Fruit fly (Drosophila melanogaster) whole organism, adult: Measurements from ENCODE around the gene Vps39.
A peak's percentile ranks its signal among the peaks of the same experiment; 100 is the strongest.

Source experiments
- CG11617 ChIP-seq: fragments of 200-800 bp; sonication (Bioruptor generic); optimal IDR thresholded peaks from 2 replicates; lab custom pipeline; 2017; ENCODE audit warnings: mild to moderate bottlenecking, missing biosample characterization, missing genetic modification reagents, missing genetic modification characterization
- CG12768 ChIP-seq: fragments of 200-800 bp; sonication (Bioruptor generic); optimal IDR thresholded peaks from 2 replicates; lab custom pipeline; 2017; ENCODE audit warnings: missing biosample characterization, missing genetic modification characterization, mild to moderate bottlenecking, moderate library complexity, missing genetic modification reagents
- CG14711 ChIP-seq: fragments of 200-800 bp; sonication (Bioruptor generic); optimal IDR thresholded peaks from 2 replicates; lab custom pipeline; 2018; ENCODE audit warnings: missing biosample characterization, mild to moderate bottlenecking, missing genetic modification characterization, moderate library complexity
- CG1620 ChIP-seq: fragments of 200-800 bp; sonication (Bioruptor generic); optimal IDR thresholded peaks from 2 replicates; lab custom pipeline; 2016; ENCODE audit warnings: missing biosample characterization, missing genetic modification characterization
- CG33017 ChIP-seq: fragments of 200-800 bp; sonication (Bioruptor generic); optimal IDR thresholded peaks from 2 replicates; lab custom pipeline; 2018; ENCODE audit warnings: missing biosample characterization, mild to moderate bottlenecking, missing genetic modification characterization, moderate library complexity
- CG5204 ChIP-seq: fragments of 200-800 bp; sonication (Bioruptor generic); optimal IDR thresholded peaks from 2 replicates; lab custom pipeline; 2016; ENCODE audit warnings: missing biosample characterization, missing genetic modification characterization
- CG7045 ChIP-seq: fragments of 200-800 bp; sonication (Bioruptor generic); optimal IDR thresholded peaks from 2 replicates; lab custom pipeline; 2017; ENCODE audit warnings: missing biosample characterization, mild to moderate bottlenecking, missing genetic modification characterization
- CG7101 ChIP-seq: fragments of 200-800 bp; sonication (Bioruptor generic); optimal IDR thresholded peaks from 2 replicates; lab custom pipeline; 2018; ENCODE audit warnings: missing biosample characterization, mild to moderate bottlenecking, missing genetic modification characterization, moderate library complexity
- Clk ChIP-seq: fragments of 200-800 bp; sonication (Bioruptor generic); optimal IDR thresholded peaks from 2 replicates; lab custom pipeline; 2017; ENCODE audit warnings: missing biosample characterization, missing genetic modification characterization
- Crg-1 ChIP-seq: fragments of 200-800 bp; sonication (Bioruptor generic); optimal IDR thresholded peaks from 2 replicates; lab custom pipeline; 2016; ENCODE audit warnings: missing biosample characterization, missing genetic modification characterization
- Hr96 ChIP-seq: fragments of 200-800 bp; sonication (Bioruptor generic); optimal IDR thresholded peaks from 2 replicates; lab custom pipeline; 2016; ENCODE audit warnings: missing biosample characterization, missing genetic modification characterization
- Mnt ChIP-seq: fragments of 200-800 bp; sonication (Bioruptor generic); optimal IDR thresholded peaks from 2 replicates; lab custom pipeline; 2016; ENCODE audit warnings: missing biosample characterization, mild to moderate bottlenecking, missing genetic modification characterization
- bab1 ChIP-seq: fragments of 200-800 bp; sonication (Bioruptor generic); optimal IDR thresholded peaks from 3 replicates; lab custom pipeline; 2019; ENCODE audit warnings: missing biosample characterization, mild to moderate bottlenecking, missing genetic modification characterization, moderate library complexity
- cic ChIP-seq: fragments of 200-800 bp; sonication (Bioruptor generic); optimal IDR thresholded peaks from 2 replicates; lab custom pipeline; 2017; ENCODE audit warnings: missing biosample characterization, mild to moderate bottlenecking, missing genetic modification characterization, moderate library complexity
- cnc ChIP-seq, 2 experiments: fragments of >200 bp; optimal IDR thresholded peaks; 2 replicates each; lab custom pipeline; 2017
- kay ChIP-seq: fragments of 200-800 bp; sonication (Bioruptor generic); peaks from one replicate; lab custom pipeline; 2016; ENCODE audit warnings: missing biosample characterization, missing genetic modification characterization, borderline replicate concordance
- ovo ChIP-seq: fragments of 200-800 bp; sonication (Bioruptor generic); optimal IDR thresholded peaks from 2 replicates; lab custom pipeline; 2016; ENCODE audit warnings: missing biosample characterization, missing genetic modification characterization
- pad ChIP-seq: fragments of 200-800 bp; sonication (Bioruptor generic); optimal IDR thresholded peaks from 3 replicates; lab custom pipeline; 2017; ENCODE audit warnings: missing biosample characterization, missing genetic modification characterization, mild to moderate bottlenecking, moderate library complexity, missing genetic modification reagents
- tj ChIP-seq: fragments of 200-800 bp; sonication (Bioruptor generic); optimal IDR thresholded peaks from 3 replicates; lab custom pipeline; 2017; ENCODE audit warnings: missing biosample characterization, mild to moderate bottlenecking, missing genetic modification characterization, moderate library complexity
- toe ChIP-seq: fragments of 200-800 bp; sonication (Bioruptor generic); optimal IDR thresholded peaks from 2 replicates; lab custom pipeline; 2016; ENCODE audit warnings: missing biosample characterization, missing genetic modification characterization

Vps39 gene

dm6 chr3R:18245044-18245596 lies 29.1 kb downstream of the Vps39 start:
- TF ChIP-seq cic (GFP tag; lab: Kevin White, UChicago), result no peak
- TF ChIP-seq kay, result peak; percentile 73
- TF ChIP-seq cnc (optimal IDR thresholded peaks at IDR 0.05; lab: Kevin White, UChicago), result no peak
- peak; percentile 73 for TF ChIP-seq ovo (GFP tag; lab: Kevin White, UChicago)
- TF ChIP-seq CG14711 (tag; lab: Kevin White, UChicago), result peak; percentile 80

DNA sequence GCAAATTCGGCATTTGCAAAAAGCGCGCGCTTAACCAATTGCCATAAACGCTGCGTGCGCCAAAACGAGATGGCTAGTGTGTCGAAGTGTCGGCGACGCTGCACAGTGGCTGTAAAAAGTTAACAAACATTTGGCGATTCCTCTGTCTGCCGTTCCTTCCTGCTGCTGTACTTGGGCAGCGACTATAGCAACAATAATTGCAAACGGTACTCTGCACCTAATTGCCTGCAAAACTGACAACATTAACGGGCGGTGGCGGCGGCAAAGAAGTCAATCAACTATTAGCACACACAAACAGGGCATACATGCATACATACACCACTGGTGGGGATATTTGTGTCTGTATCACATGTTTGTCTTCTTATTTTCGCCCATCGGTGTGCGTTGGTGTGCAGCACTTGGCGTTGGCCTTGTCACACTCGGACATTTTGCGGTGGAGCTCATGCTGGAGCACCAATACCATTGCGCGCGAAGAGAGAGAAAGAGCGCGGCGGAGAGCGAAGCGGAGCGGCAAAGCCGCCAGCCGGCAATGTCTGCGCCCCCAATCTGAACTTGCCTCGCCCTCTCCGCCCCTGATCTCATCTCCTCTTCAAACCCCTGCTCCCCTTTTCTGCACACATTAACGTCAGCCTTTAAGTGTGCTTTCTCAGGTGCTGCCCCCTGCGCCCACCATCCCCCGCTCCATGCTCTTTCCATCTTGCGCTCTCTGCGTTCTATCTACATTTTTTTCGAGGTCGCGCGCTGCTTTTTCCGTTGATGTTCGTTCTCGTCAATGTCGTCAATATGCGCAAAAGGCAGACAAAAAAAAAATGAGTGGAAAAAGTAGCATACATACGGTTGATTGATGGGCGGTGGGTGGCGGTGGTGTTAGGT lies 29.8 kb downstream of the Vps39 start:
- TF ChIP-seq CG1620 (GFP tag; lab: Kevin White, UChicago) (peak; percentile 29), CG7101 (no peak), bab1 (GFP tag; lab: Kevin White, UChicago) (peak; percentile 6), CG11617 (peak; percentile 20), CG14711 (tag; lab: Kevin White, UChicago) (no peak), toe (GFP tag; lab: Kevin White, UChicago) (no peak), cnc (optimal IDR thresholded peaks at IDR 0.05; lab: Kevin White, UChicago) (no peak), CG12768 (peak; percentile 55), CG33017 (no peak), tj (peak; percentile 75), kay (no peak), Crg-1 (GFP tag; lab: Kevin White, UChicago) (peak; percentile 53), Mnt (GFP tag; lab: Kevin White, UChicago) (peak; percentile 52), CG7045 (peak; percentile 36), pad (peak; percentile 82), Clk (GFP tag; lab: Kevin White, UChicago) (no peak), cic (GFP tag; lab: Kevin White, UChicago) (peak; percentile 82), ovo (GFP tag; lab: Kevin White, UChicago) (no peak), CG5204 (GFP tag; lab: Kevin White, UChicago) (no peak), Hr96 (GFP tag; lab: Kevin White, UChicago) (peak; percentile 33)

DNA sequence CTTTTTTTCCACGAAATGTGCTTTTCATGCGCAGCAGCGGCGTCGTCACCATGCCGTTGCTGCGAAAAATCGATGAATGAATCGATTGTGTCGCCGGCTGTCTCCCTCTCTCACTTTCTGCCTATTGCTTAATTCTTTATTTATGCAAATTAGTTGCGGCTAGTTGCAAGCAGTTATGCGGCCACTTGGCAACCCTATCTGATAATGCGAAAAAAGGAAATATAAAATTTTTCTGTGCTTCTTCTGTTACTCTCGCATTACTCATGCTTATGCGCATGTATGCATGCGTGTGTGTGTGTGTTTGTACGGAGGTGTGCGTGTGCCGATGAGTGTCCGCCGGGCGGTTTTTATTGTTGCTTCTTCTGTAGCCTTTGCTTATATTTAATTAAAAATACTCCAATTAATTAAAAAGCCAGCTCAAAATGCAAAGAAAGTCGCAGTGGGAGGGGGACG lies 30.5 kb downstream of the Vps39 start:
- TF ChIP-seq kay (peak; percentile 96), CG5204 (GFP tag; lab: Kevin White, UChicago) (no peak), cic (GFP tag; lab: Kevin White, UChicago) (no peak), CG7101 (no peak), cnc (optimal IDR thresholded peaks at IDR 0.05; lab: Kevin White, UChicago) (no peak), CG14711 (tag; lab: Kevin White, UChicago) (peak; percentile 94), Mnt (GFP tag; lab: Kevin White, UChicago) (no peak), Clk (GFP tag; lab: Kevin White, UChicago) (no peak), ovo (GFP tag; lab: Kevin White, UChicago) (no peak), bab1 (GFP tag; lab: Kevin White, UChicago) (no peak), Hr96 (GFP tag; lab: Kevin White, UChicago) (peak; percentile 38)

- peak in 1 of 2 experiments; percentile 35 for TF ChIP-seq cnc (optimal IDR thresholded peaks at IDR 0.05; lab: Kevin White, UChicago)
- TF ChIP-seq Mnt (GFP tag; lab: Kevin White, UChicago), result no peak
These were observed 31.2 kb downstream of the Vps39 start for dm6 chr3R:18243000-18243399.

DNA sequence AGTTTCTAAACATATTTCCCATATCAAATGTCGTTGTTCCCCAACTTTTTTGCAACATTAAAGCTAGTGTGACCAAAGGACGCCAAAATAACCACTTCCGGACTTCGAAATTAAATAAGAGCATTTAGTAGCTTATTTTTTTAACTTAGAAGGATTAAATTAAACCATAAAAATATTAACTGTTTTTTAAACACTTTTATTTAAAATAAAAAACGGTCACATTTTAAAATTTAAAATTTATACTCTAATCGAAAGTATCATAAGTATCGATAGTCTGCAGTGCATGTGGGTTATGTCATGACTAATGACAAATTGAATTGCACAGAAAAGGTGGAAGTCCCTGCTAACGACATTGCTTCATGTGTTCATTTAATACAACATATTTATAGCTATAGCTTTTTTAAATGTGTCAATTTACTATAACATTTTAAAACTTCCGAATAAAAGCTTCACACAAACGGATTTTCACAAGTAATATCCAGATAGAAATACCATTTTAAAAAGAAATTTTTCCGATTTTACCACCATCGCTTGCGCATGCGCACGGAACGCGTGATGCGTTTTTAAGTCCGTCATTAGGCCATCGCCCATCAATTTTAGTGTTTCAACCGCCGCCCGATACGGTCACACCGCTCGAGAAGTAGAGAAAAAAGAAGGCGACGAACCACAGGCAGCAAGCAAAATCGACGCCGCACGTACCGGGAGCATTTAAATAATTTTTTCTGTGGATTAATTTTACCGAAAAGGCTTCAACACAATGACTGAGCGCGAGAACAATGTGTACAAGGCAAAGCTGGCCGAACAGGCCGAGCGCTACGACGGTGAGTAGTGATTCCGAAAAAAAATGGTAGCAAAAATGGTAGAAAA lies 31.9 kb downstream of the Vps39 start, which contains the start of the genes CG7156 and 14-3-3epsilon:
Gene CG7156, minus strand, starts transcription at position 71 of the 867 bp plus-strand sequence.
Gene 14-3-3epsilon, plus strand, starts transcription at position 443 of the 867 bp plus-strand sequence.
- TF ChIP-seq CG5204 (GFP tag; lab: Kevin White, UChicago) (no peak), bab1 (GFP tag; lab: Kevin White, UChicago) (peak; percentile 50), pad (peak; percentile 5), CG1620 (GFP tag; lab: Kevin White, UChicago) (peak; percentile 28), Crg-1 (GFP tag; lab: Kevin White, UChicago) (no peak), CG14711 (tag; lab: Kevin White, UChicago) (peak; percentile 13), CG7045 (peak; percentile 22), Mnt (GFP tag; lab: Kevin White, UChicago) (peak; percentile 53), CG12768 (peak; percentile 25), cic (GFP tag; lab: Kevin White, UChicago) (no peak), Hr96 (GFP tag; lab: Kevin White, UChicago) (peak; percentile 25), toe (GFP tag; lab: Kevin White, UChicago) (peak; percentile 28), CG7101 (peak; percentile 52), ovo (GFP tag; lab: Kevin White, UChicago) (peak; percentile 8)
